Worm (Caenorhabditis elegans) whole organism, L1 larva: ENCODE data around the gene F21C10.7.
A peak's percentile ranks its signal among the peaks of the same experiment; 100 is the strongest.

Experiments
- C04F5.9 ChIP-seq: sonication (generic microtip); optimal IDR thresholded peaks from 2 replicates; lab custom pipeline; 2016; ENCODE audit warnings: missing genetic modification characterization, missing compliant biosample characterization
- C16A3.4 ChIP-seq: fragments of 150-350 bp; optimal IDR thresholded peaks from 2 replicates; lab custom pipeline; 2014; ENCODE audit warnings: missing biosample characterization, missing genetic modification characterization
- F16B12.6 ChIP-seq: fragments of 150-350 bp; optimal IDR thresholded peaks from 2 replicates; lab custom pipeline; 2014; ENCODE audit warnings: missing biosample characterization, missing genetic modification characterization
- Y116A8C.19 ChIP-seq: sonication (generic microtip); optimal IDR thresholded peaks from 2 replicates; lab custom pipeline; 2016; ENCODE audit warnings: missing compliant biosample characterization, missing genetic modification characterization, borderline replicate concordance
- alr-1 ChIP-seq: fragments of 200-800 bp; sonication (Bioruptor generic); optimal IDR thresholded peaks from 2 replicates; lab custom pipeline; 2018; ENCODE audit warnings: borderline replicate concordance, mild to moderate bottlenecking, missing genetic modification characterization, missing compliant biosample characterization
- aly-2 ChIP-seq: fragments of 150-350 bp; optimal IDR thresholded peaks from 2 replicates; lab custom pipeline; 2014; ENCODE audit warnings: missing biosample characterization, missing genetic modification characterization
- ama-1 ChIP-seq: fragments of 150-350 bp; optimal IDR thresholded peaks from 2 replicates; lab custom pipeline; 2014
- ceh-8 ChIP-seq: fragments of 200-800 bp; sonication (Bioruptor generic); optimal IDR thresholded peaks from 2 replicates; lab custom pipeline; 2018; ENCODE audit warnings: mild to moderate bottlenecking, missing genetic modification characterization, moderate library complexity, missing compliant biosample characterization
- ceh-82 ChIP-seq, 3 experiments: fragments of 150-350 bp in 1 of 3; sonication (generic microtip) in 2 of 3; optimal IDR thresholded peaks; 2 replicates each; lab custom pipeline; 2014 to 2017; ENCODE audit warnings: missing biosample characterization in 3 of 3, missing genetic modification characterization in 3 of 3
- ceh-90 ChIP-seq: sonication (generic microtip); optimal IDR thresholded peaks from 2 replicates; lab custom pipeline; 2016; ENCODE audit warnings: missing genetic modification characterization, missing compliant biosample characterization
- ces-1 ChIP-seq: fragments of 150-350 bp; optimal IDR thresholded peaks from 2 replicates; lab custom pipeline; 2014; ENCODE audit warnings: missing biosample characterization, missing genetic modification reagents, missing genetic modification characterization
- dsc-1 ChIP-seq: sonication (generic microtip); optimal IDR thresholded peaks from 2 replicates; lab custom pipeline; 2016; ENCODE audit warnings: mild to moderate bottlenecking, missing genetic modification characterization, missing compliant biosample characterization
- egl-27 ChIP-seq, 2 experiments: fragments of 150-350 bp in 1 of 2; sonication (generic microtip); optimal IDR thresholded peaks; 3 replicates each; lab custom pipeline; 2017 to 2018; ENCODE audit warnings: missing biosample characterization in 2 of 2, missing genetic modification characterization in 2 of 2, missing genetic modification reagents in 2 of 2
- elt-2 ChIP-seq: sonication (generic microtip); optimal IDR thresholded peaks from 2 replicates; lab custom pipeline; 2016; ENCODE audit warnings: missing genetic modification characterization, mild to moderate bottlenecking, inconsistent platforms, missing compliant biosample characterization, missing genetic modification reagents
- fkh-8 ChIP-seq: sonication (generic microtip); optimal IDR thresholded peaks from 2 replicates; lab custom pipeline; 2016; ENCODE audit warnings: mild to moderate bottlenecking, missing genetic modification characterization, missing compliant biosample characterization
- fos-1 ChIP-seq: fragments of 150-350 bp; optimal IDR thresholded peaks from 2 replicates; lab custom pipeline; 2014; ENCODE audit warnings: missing biosample characterization, missing genetic modification characterization
- grh-1 ChIP-seq: fragments of 200-800 bp; sonication (Bioruptor generic); IDR thresholded peaks from 2 replicates; pipeline ENCODE4 v1.3.6; 2022; ENCODE audit warnings: missing genetic modification reagents, missing genetic modification characterization, missing compliant biosample characterization
- hlh-4 ChIP-seq: sonication (generic microtip); optimal IDR thresholded peaks from 2 replicates; lab custom pipeline; 2016; ENCODE audit warnings: mild to moderate bottlenecking, missing genetic modification characterization, missing compliant biosample characterization
- hpl-2 ChIP-seq: fragments of 150-350 bp; optimal IDR thresholded peaks from 2 replicates; lab custom pipeline; 2014; ENCODE audit warnings: missing biosample characterization, missing genetic modification reagents, missing genetic modification characterization
- irx-1 ChIP-seq: sonication (generic microtip); optimal IDR thresholded peaks from 2 replicates; lab custom pipeline; 2016; ENCODE audit warnings: missing genetic modification characterization, missing compliant biosample characterization
- isw-1 ChIP-seq: fragments of 200-800 bp; sonication (Bioruptor generic); IDR thresholded peaks from 2 replicates; pipeline ENCODE4 v1.3.6; 2022; ENCODE audit warnings: missing genetic modification characterization, missing compliant biosample characterization
- jun-1 ChIP-seq: fragments of 150-350 bp; optimal IDR thresholded peaks from 2 replicates; lab custom pipeline; 2014; ENCODE audit warnings: missing biosample characterization, missing genetic modification reagents, missing genetic modification characterization
- lin-14 ChIP-seq: fragments of 200-800 bp; sonication (Bioruptor generic); optimal IDR thresholded peaks from 2 replicates; lab custom pipeline; 2018; ENCODE audit warnings: mild to moderate bottlenecking, missing genetic modification characterization, moderate library complexity, missing compliant biosample characterization
- lin-35 ChIP-seq, 2 experiments: fragments of 150-350 bp; optimal IDR thresholded peaks; 2 replicates each; lab custom pipeline; 2014; ENCODE audit warnings: missing biosample characterization in 2 of 2, missing genetic modification characterization in 2 of 2, missing genetic modification reagents in 2 of 2
- lin-39 ChIP-seq: fragments of 150-350 bp; optimal IDR thresholded peaks from 2 replicates; lab custom pipeline; 2014; ENCODE audit warnings: missing biosample characterization, missing genetic modification reagents, missing genetic modification characterization
- lsy-2 ChIP-seq, 2 experiments: fragments of 150-350 bp; optimal IDR thresholded peaks; 2 replicates each; lab custom pipeline; 2014; ENCODE audit warnings: missing biosample characterization in 2 of 2, missing genetic modification characterization in 2 of 2
- mab-9 ChIP-seq: fragments of 200-800 bp; sonication (Bioruptor generic); IDR thresholded peaks from 2 replicates; pipeline ENCODE4 v1.3.6; 2022; ENCODE audit warnings: missing genetic modification reagents, missing genetic modification characterization, missing compliant biosample characterization
- mdl-1 ChIP-seq, 2 experiments: fragments of 150-350 bp; optimal IDR thresholded peaks; 2 replicates each; lab custom pipeline; 2014 to 2017; ENCODE audit warnings: missing biosample characterization in 2 of 2, missing genetic modification characterization in 2 of 2, inconsistent platforms in 1 of 2
- mef-2 ChIP-seq: fragments of 150-350 bp; optimal IDR thresholded peaks from 2 replicates; lab custom pipeline; 2014; ENCODE audit warnings: missing biosample characterization, missing genetic modification characterization
- mep-1 ChIP-seq: fragments of 150-350 bp; optimal IDR thresholded peaks from 2 replicates; lab custom pipeline; 2014; ENCODE audit warnings: missing biosample characterization, missing genetic modification characterization
- nhr-11 ChIP-seq: fragments of 150-350 bp; optimal IDR thresholded peaks from 2 replicates; lab custom pipeline; 2014; ENCODE audit warnings: missing biosample characterization, missing genetic modification characterization
- nhr-12 ChIP-seq: sonication (generic microtip); optimal IDR thresholded peaks from 2 replicates; lab custom pipeline; 2017; ENCODE audit warnings: missing biosample characterization, missing genetic modification characterization
- nhr-20 ChIP-seq: sonication (generic microtip); optimal IDR thresholded peaks from 2 replicates; lab custom pipeline; 2016; ENCODE audit warnings: mild to moderate bottlenecking, missing genetic modification characterization, missing compliant biosample characterization
- nhr-28 ChIP-seq: fragments of 150-350 bp; optimal IDR thresholded peaks from 2 replicates; lab custom pipeline; 2014; ENCODE audit warnings: missing biosample characterization, missing genetic modification characterization
- nhr-47 ChIP-seq: sonication (generic microtip); optimal IDR thresholded peaks from 2 replicates; lab custom pipeline; 2016; ENCODE audit warnings: mild to moderate bottlenecking, missing genetic modification characterization, moderate library complexity, missing compliant biosample characterization
- nhr-71 ChIP-seq: sonication (generic microtip); optimal IDR thresholded peaks from 2 replicates; lab custom pipeline; 2016; ENCODE audit warnings: mild to moderate bottlenecking, missing genetic modification characterization, moderate library complexity, missing compliant biosample characterization
- nhr-76 ChIP-seq: sonication (generic microtip); optimal IDR thresholded peaks from 2 replicates; lab custom pipeline; 2017; ENCODE audit warnings: missing biosample characterization, missing genetic modification characterization
- pag-3 ChIP-seq: sonication (generic microtip); optimal IDR thresholded peaks from 2 replicates; lab custom pipeline; 2017; ENCODE audit warnings: missing genetic modification characterization, mild to moderate bottlenecking, missing compliant biosample characterization, antibody characterized with exemption, borderline replicate concordance; ENCODE audit not compliant: insufficient read depth
- pax-3 ChIP-seq: fragments of 200-800 bp; sonication (Bioruptor generic); optimal IDR thresholded peaks from 2 replicates; lab custom pipeline; 2018; ENCODE audit warnings: mild to moderate bottlenecking, missing genetic modification characterization, moderate library complexity, missing compliant biosample characterization
- pqm-1 ChIP-seq: sonication (generic microtip); optimal IDR thresholded peaks from 3 replicates; lab custom pipeline; 2017; ENCODE audit warnings: missing biosample characterization, missing genetic modification characterization
- rnt-1 ChIP-seq: sonication (generic microtip); optimal IDR thresholded peaks from 2 replicates; lab custom pipeline; 2016; ENCODE audit warnings: mild to moderate bottlenecking, missing genetic modification characterization, moderate library complexity, missing compliant biosample characterization
- snpc-4 ChIP-seq: fragments of 150-350 bp; optimal IDR thresholded peaks from 2 replicates; lab custom pipeline; 2014; ENCODE audit warnings: missing biosample characterization, missing genetic modification characterization
- snu-23 ChIP-seq: sonication (generic microtip); optimal IDR thresholded peaks from 2 replicates; lab custom pipeline; 2016; ENCODE audit warnings: missing genetic modification characterization, missing compliant biosample characterization
- sox-4 ChIP-seq: sonication (generic microtip); optimal IDR thresholded peaks from 2 replicates; lab custom pipeline; 2016; ENCODE audit warnings: missing genetic modification characterization, missing compliant biosample characterization
- sptf-1 ChIP-seq: fragments of 150-350 bp; optimal IDR thresholded peaks from 2 replicates; lab custom pipeline; 2014; ENCODE audit warnings: missing biosample characterization, missing genetic modification characterization
- tlp-1 ChIP-seq: fragments of 150-350 bp; optimal IDR thresholded peaks from 2 replicates; lab custom pipeline; 2014; ENCODE audit warnings: missing biosample characterization, missing genetic modification characterization
- unc-30 ChIP-seq: sonication (generic microtip); optimal IDR thresholded peaks from 2 replicates; lab custom pipeline; 2017; ENCODE audit warnings: missing biosample characterization, missing genetic modification characterization
- unc-62 ChIP-seq: fragments of 150-350 bp; optimal IDR thresholded peaks from 2 replicates; lab custom pipeline; 2014; ENCODE audit warnings: missing biosample characterization, missing genetic modification reagents, missing genetic modification characterization
- unc-86 ChIP-seq: sonication (generic microtip); optimal IDR thresholded peaks from 2 replicates; lab custom pipeline; 2016; ENCODE audit warnings: missing genetic modification characterization, missing compliant biosample characterization
- unc-98 ChIP-seq: fragments of 200-800 bp; sonication (Bioruptor generic); IDR thresholded peaks from 2 replicates; pipeline ENCODE4 v1.3.6; 2022; ENCODE audit warnings: missing genetic modification characterization, missing compliant biosample characterization
- zag-1 ChIP-seq: fragments of 150-350 bp; optimal IDR thresholded peaks from 2 replicates; lab custom pipeline; 2014; ENCODE audit warnings: missing biosample characterization, missing genetic modification characterization
- zip-4 ChIP-seq: fragments of 200-800 bp; sonication (Bioruptor generic); optimal IDR thresholded peaks from 2 replicates; lab custom pipeline; 2018; ENCODE audit warnings: mild to moderate bottlenecking, missing genetic modification characterization, moderate library complexity, missing compliant biosample characterization
- ztf-4 ChIP-seq: fragments of 150-350 bp; optimal IDR thresholded peaks from 2 replicates; lab custom pipeline; 2014; ENCODE audit warnings: missing biosample characterization, missing genetic modification characterization

F21C10.7 gene

DNA sequence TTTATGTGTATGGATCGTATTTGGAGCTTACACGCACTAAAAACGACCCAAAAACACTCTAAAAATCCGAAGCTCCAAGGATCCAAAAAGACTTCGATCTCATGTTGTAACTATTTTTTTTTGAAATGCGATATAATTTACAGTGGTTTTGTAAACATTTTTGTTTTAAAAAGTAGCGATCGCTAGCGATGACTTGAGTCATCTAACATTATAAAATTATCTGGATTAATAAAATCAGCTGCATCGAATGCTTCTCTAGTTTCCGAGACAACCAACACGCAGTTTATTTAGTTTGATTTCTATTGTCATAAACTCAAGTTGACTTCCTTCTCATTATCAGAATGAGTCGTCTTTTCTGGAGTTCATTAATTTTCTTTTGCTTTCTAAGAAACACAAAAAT, 19.5 kb downstream of the F21C10.7 start, which contains the start of gene F21C10.1:
TSS of gene F21C10.1 (plus strand) at position 301 of the 400 bp plus-strand sequence.
- TF ChIP-seq snu-23 (GFP tag; lab: Kevin White, UChicago) (no peak), ceh-8 (no peak), jun-1 (no peak), lin-39 (no peak), nhr-76 (tag; lab: Kevin White, UChicago) (no peak), unc-62 (GFP tag; lab: Kevin White, UChicago) (no peak), ztf-4 (tag; lab: Kevin White, UChicago) (no peak), isw-1 (GFP tag; lab: Robert Waterston, UW) (no peak), unc-30 (tag; lab: Kevin White, UChicago) (no peak), ceh-82 (tag; optimal IDR thresholded peaks at IDR 0.05; lab: Kevin White, UChicago) (no peak), fkh-8 (tag; lab: Kevin White, UChicago) (no peak), irx-1 (tag; lab: Kevin White, UChicago) (no peak), lin-35 (GFP tag; optimal IDR thresholded peaks at IDR 0.05; lab: Kevin White, UChicago) (no peak), zag-1 (no peak)

DNA sequence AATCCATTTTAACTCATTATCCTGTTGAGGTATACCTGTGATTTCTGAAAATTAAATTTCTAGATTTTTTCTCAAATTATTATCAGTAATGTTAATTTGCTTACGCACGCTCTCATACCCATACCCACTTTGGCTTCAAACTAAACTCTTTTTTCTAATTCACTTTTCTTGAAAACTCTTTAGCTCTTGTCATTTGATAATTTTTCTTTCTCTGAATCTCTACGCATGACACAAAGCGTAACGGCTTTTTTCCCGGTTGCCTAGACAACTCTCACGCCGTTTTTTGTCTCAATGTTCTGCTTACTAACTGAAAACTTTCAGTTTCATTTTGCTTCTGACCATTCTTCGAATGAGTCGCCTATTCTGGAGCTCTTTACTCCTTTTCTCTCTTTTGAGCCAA, 21.4 kb downstream of the F21C10.7 start, which contains the start of gene B0222.1:
TSS of gene B0222.1 (plus strand) at position 306 of the 400 bp plus-strand sequence.
- TF ChIP-seq fos-1 (tag; lab: Kevin White, UChicago), result no peak
- TF ChIP-seq tlp-1 (tag; lab: Kevin White, UChicago), result no peak
- peak; percentile 72 for TF ChIP-seq nhr-71
- TF ChIP-seq sox-4, result peak; percentile 9
- TF ChIP-seq mef-2 (tag; lab: Kevin White, UChicago), result no peak
- TF ChIP-seq elt-2 (tag; lab: Kevin White, UChicago), result no peak
- TF ChIP-seq dsc-1, result peak; percentile 29
- TF ChIP-seq rnt-1, result no peak
- TF ChIP-seq nhr-20 (tag; lab: Kevin White, UChicago), result peak; percentile 79
- TF ChIP-seq unc-98 (GFP tag; lab: Robert Waterston, UW), result no peak
- TF ChIP-seq snpc-4 (tag; lab: Kevin White, UChicago), result no peak
- no peak for TF ChIP-seq lsy-2 (tag; optimal IDR thresholded peaks at IDR 0.05; lab: Kevin White, UChicago)
- TF ChIP-seq mab-9 (GFP tag; lab: Robert Waterston, UW), result no peak
- TF ChIP-seq C04F5.9 (tag; lab: Kevin White, UChicago), result no peak
- TF ChIP-seq aly-2 (tag; lab: Kevin White, UChicago), result no peak
- no peak for TF ChIP-seq alr-1 (tag; lab: Kevin White, UChicago)
- no peak for TF ChIP-seq hlh-4 (tag; lab: Kevin White, UChicago)
- no peak for TF ChIP-seq mdl-1 (tag; optimal IDR thresholded peaks at IDR 0.05; lab: Kevin White, UChicago)
- TF ChIP-seq pqm-1 (tag; lab: Kevin White, UChicago), result no peak
- TF ChIP-seq sptf-1 (tag; lab: Kevin White, UChicago), result no peak
- no peak for TF ChIP-seq F16B12.6 (tag; lab: Kevin White, UChicago)
- TF ChIP-seq lin-14 (GFP tag; lab: Kevin White, UChicago), result peak; percentile 6
- no peak for TF ChIP-seq nhr-12
- no peak for TF ChIP-seq Y116A8C.19
- peak; percentile 62 for TF ChIP-seq nhr-47 (tag; lab: Kevin White, UChicago)
- no peak for TF ChIP-seq ces-1 (GFP tag; lab: Kevin White, UChicago)
- no peak for TF ChIP-seq ama-1 (lab: Kevin White, UChicago)
- no peak for TF ChIP-seq ceh-90 (tag; lab: Kevin White, UChicago)
- no peak for TF ChIP-seq zip-4 (GFP tag; lab: Kevin White, UChicago)
- TF ChIP-seq pax-3, result peak; percentile 10
- TF ChIP-seq pag-3 (tag; lab: Kevin White, UChicago), result no peak
- TF ChIP-seq nhr-11, result peak; percentile 59
- TF ChIP-seq unc-86 (tag; lab: Kevin White, UChicago), result no peak
- TF ChIP-seq fkh-8 (tag; lab: Kevin White, UChicago), result peak; percentile 95
- no peak for TF ChIP-seq lin-35 (GFP tag; optimal IDR thresholded peaks at IDR 0.05; lab: Kevin White, UChicago)
- no peak for TF ChIP-seq egl-27 (tag; optimal IDR thresholded peaks at IDR 0.05; lab: Kevin White, UChicago)
- TF ChIP-seq hpl-2 (GFP tag; lab: Kevin White, UChicago), result no peak
- TF ChIP-seq isw-1 (GFP tag; lab: Robert Waterston, UW), result no peak
- no peak for TF ChIP-seq C16A3.4 (tag; lab: Kevin White, UChicago)
- no peak for TF ChIP-seq nhr-28 (tag; lab: Kevin White, UChicago)
- TF ChIP-seq mep-1, result no peak
- no peak for TF ChIP-seq grh-1 (GFP tag; lab: Robert Waterston, UW)
